Fruit fly (Drosophila melanogaster) whole organism, embryonic: ENCODE measurements around the gene prd1.

Experiments used
- Antp ChIP-seq: fragments of 200-800 bp; sonication (Bioruptor generic); optimal IDR thresholded peaks from 3 replicates; lab custom pipeline; 2016; ENCODE audit warnings: missing biosample characterization, missing genetic modification characterization
- Awh ChIP-seq: fragments of 200-800 bp; sonication (Bioruptor generic); IDR thresholded peaks from 2 replicates; pipeline ENCODE4, ENCODE4 v1.3.6; 2022; ENCODE audit warnings: missing biosample characterization, missing genetic modification characterization
- CG10543 ChIP-seq: fragments of 200-800 bp; sonication (Bioruptor generic); optimal IDR thresholded peaks from 3 replicates; lab custom pipeline; 2017; ENCODE audit warnings: missing biosample characterization, mild to moderate bottlenecking, missing genetic modification characterization, moderate library complexity
- CG11247 ChIP-seq: fragments of 200-800 bp; sonication (Bioruptor generic); IDR thresholded peaks from 2 replicates; pipeline ENCODE4 v1.3.6; 2022; ENCODE audit warnings: missing biosample characterization, missing genetic modification characterization
- CG12299 ChIP-seq: fragments of 200-800 bp; sonication (Bioruptor generic); optimal IDR thresholded peaks from 2 replicates; lab custom pipeline; 2018; ENCODE audit warnings: missing biosample characterization, mild to moderate bottlenecking, missing genetic modification characterization
- CG13287 ChIP-seq: fragments of 200-800 bp; sonication (Bioruptor generic); IDR thresholded peaks from 2 replicates; pipeline ENCODE4 v1.3.6; 2022; ENCODE audit warnings: missing biosample characterization, missing genetic modification characterization; ENCODE audit not compliant: partially characterized antibody
- CG14710 ChIP-seq: fragments of 200-800 bp; sonication (Bioruptor generic); optimal IDR thresholded peaks from 3 replicates; lab custom pipeline; 2019; ENCODE audit warnings: missing biosample characterization, mild to moderate bottlenecking, missing genetic modification characterization, moderate library complexity
- CG15696 ChIP-seq: fragments of 200-800 bp; sonication (Bioruptor generic); optimal IDR thresholded peaks from 2 replicates; lab custom pipeline; 2019; ENCODE audit warnings: missing biosample characterization, mild to moderate bottlenecking, missing genetic modification characterization, moderate library complexity
- CG16779 ChIP-seq: fragments of 200-800 bp; sonication (Bioruptor generic); IDR thresholded peaks from 2 replicates; pipeline ENCODE4 v1.3.6; 2022; ENCODE audit warnings: missing biosample characterization, missing genetic modification characterization
- CG2116 ChIP-seq: fragments of 200-800 bp; sonication (Bioruptor generic); optimal IDR thresholded peaks from 3 replicates; lab custom pipeline; 2018; ENCODE audit warnings: missing biosample characterization, mild to moderate bottlenecking, missing genetic modification characterization
- CG2202 ChIP-seq: fragments of 200-800 bp; sonication (Bioruptor generic); optimal IDR thresholded peaks from 2 replicates; lab custom pipeline; 2018; ENCODE audit warnings: missing biosample characterization, mild to moderate bottlenecking, missing genetic modification characterization
- CG2889 ChIP-seq: fragments of 200-800 bp; sonication (Bioruptor generic); IDR thresholded peaks from 3 replicates; pipeline ENCODE4 v1.3.6; 2022; ENCODE audit warnings: missing biosample characterization, missing genetic modification characterization
- CG32532 ChIP-seq: fragments of 200-800 bp; sonication (Bioruptor generic); IDR thresholded peaks from 2 replicates; pipeline ENCODE4 v1.3.6; 2022; ENCODE audit warnings: missing biosample characterization, missing genetic modification characterization
- CG32767 ChIP-seq: fragments of 200-800 bp; sonication (Bioruptor generic); IDR thresholded peaks from 2 replicates; pipeline ENCODE4 v1.3.6; 2022; ENCODE audit warnings: missing biosample characterization, missing genetic modification characterization
- CG5180 ChIP-seq: fragments of 200-800 bp; sonication (Bioruptor generic); optimal IDR thresholded peaks from 3 replicates; lab custom pipeline; 2017; ENCODE audit warnings: missing biosample characterization, missing genetic modification characterization, mild to moderate bottlenecking, moderate library complexity, missing genetic modification reagents
- CG5245 ChIP-seq: fragments of 200-800 bp; sonication (Bioruptor generic); optimal IDR thresholded peaks from 3 replicates; lab custom pipeline; 2016; ENCODE audit warnings: missing biosample characterization, missing genetic modification characterization
- CG6854 ChIP-seq: fragments of 200-800 bp; sonication (Bioruptor generic); optimal IDR thresholded peaks from 3 replicates; lab custom pipeline; 2017; ENCODE audit warnings: missing biosample characterization, mild to moderate bottlenecking, missing genetic modification characterization
- CG7271 ChIP-seq: fragments of 200-800 bp; sonication (Bioruptor generic); optimal IDR thresholded peaks from 2 replicates; lab custom pipeline; 2018; ENCODE audit warnings: missing biosample characterization, mild to moderate bottlenecking, missing genetic modification characterization, moderate library complexity
- CG7786 ChIP-seq: fragments of 200-800 bp; sonication (Bioruptor generic); optimal IDR thresholded peaks from 2 replicates; lab custom pipeline; 2016; ENCODE audit warnings: missing biosample characterization, missing genetic modification characterization
- CG8388 ChIP-seq: fragments of 200-800 bp; sonication (Bioruptor generic); optimal IDR thresholded peaks from 2 replicates; lab custom pipeline; 2019; ENCODE audit warnings: missing biosample characterization, mild to moderate bottlenecking, missing genetic modification characterization, moderate library complexity
- CG9609 ChIP-seq: fragments of 200-800 bp; sonication (Bioruptor generic); optimal IDR thresholded peaks from 3 replicates; lab custom pipeline; 2016; ENCODE audit warnings: missing biosample characterization, missing genetic modification characterization
- Dref ChIP-seq: fragments of 200-800 bp; sonication (Bioruptor generic); IDR thresholded peaks from 2 replicates; pipeline ENCODE4 v1.3.6; 2022; ENCODE audit warnings: missing biosample characterization, missing genetic modification characterization
- Hey ChIP-seq: fragments of 200-800 bp; sonication (Bioruptor generic); optimal IDR thresholded peaks from 3 replicates; lab custom pipeline; 2018; ENCODE audit warnings: missing biosample characterization, mild to moderate bottlenecking, missing genetic modification characterization
- HmgD ChIP-seq: fragments of 200-800 bp; sonication (Bioruptor generic); optimal IDR thresholded peaks from 3 replicates; lab custom pipeline; 2016; ENCODE audit warnings: missing biosample characterization, missing genetic modification characterization
- Kr ChIP-seq: fragments of 200-800 bp; sonication (Bioruptor generic); optimal IDR thresholded peaks from 2 replicates; lab custom pipeline; 2017; ENCODE audit warnings: missing biosample characterization, mild to moderate bottlenecking, missing genetic modification characterization
- MESR4 ChIP-seq: fragments of 200-800 bp; sonication (Bioruptor generic); optimal IDR thresholded peaks from 2 replicates; lab custom pipeline; 2018; ENCODE audit warnings: missing biosample characterization, mild to moderate bottlenecking, missing genetic modification characterization, moderate library complexity
- Ravus ChIP-seq: fragments of 200-800 bp; sonication (Bioruptor generic); IDR thresholded peaks from 2 replicates; pipeline ENCODE4 v1.3.6; 2022; ENCODE audit warnings: missing biosample characterization, missing genetic modification characterization
- Sox100B ChIP-seq: fragments of 200-800 bp; sonication (Bioruptor generic); optimal IDR thresholded peaks from 3 replicates; lab custom pipeline; 2018; ENCODE audit warnings: missing biosample characterization, mild to moderate bottlenecking, missing genetic modification characterization
- Sry-β ChIP-seq: fragments of 200-800 bp; sonication (Bioruptor generic); optimal IDR thresholded peaks from 2 replicates; lab custom pipeline; 2018; ENCODE audit warnings: missing biosample characterization, mild to moderate bottlenecking, missing genetic modification characterization, moderate library complexity
- Sry-δ ChIP-seq: fragments of 200-800 bp; sonication (Bioruptor generic); optimal IDR thresholded peaks from 2 replicates; lab custom pipeline; 2016; ENCODE audit warnings: missing biosample characterization, missing genetic modification characterization
- Xrp1 ChIP-seq: fragments of 200-800 bp; sonication (Bioruptor generic); IDR thresholded peaks from 2 replicates; pipeline ENCODE4 v1.3.6; 2022; ENCODE audit warnings: missing biosample characterization, missing genetic modification characterization
- ara ChIP-seq: fragments of 200-800 bp; sonication (Bioruptor generic); IDR thresholded peaks from 2 replicates; pipeline ENCODE4 v1.3.6; 2022; ENCODE audit warnings: missing biosample characterization, missing genetic modification characterization
- bcd ChIP-seq: fragments of 200-800 bp; sonication (Bioruptor generic); optimal IDR thresholded peaks from 2 replicates; lab custom pipeline; 2017; ENCODE audit warnings: missing biosample characterization, mild to moderate bottlenecking, missing genetic modification characterization
- chif ChIP-seq, 2 experiments: fragments of 200-800 bp; sonication (Bioruptor generic); optimal IDR thresholded peaks; 3 replicates each; lab custom pipeline; 2016; ENCODE audit warnings: missing biosample characterization in 2 of 2, missing genetic modification characterization in 2 of 2
- chm ChIP-seq: fragments of 200-800 bp; sonication (Bioruptor generic); IDR thresholded peaks from 2 replicates; pipeline ENCODE4 v1.3.6; 2022; ENCODE audit warnings: missing biosample characterization, missing genetic modification characterization
- ci ChIP-seq: fragments of 200-800 bp; sonication (Bioruptor generic); IDR thresholded peaks from 3 replicates; pipeline ENCODE4 v1.3.6; 2022; ENCODE audit warnings: missing biosample characterization, missing genetic modification characterization
- dm ChIP-seq: fragments of 200-800 bp; sonication (Bioruptor generic); optimal IDR thresholded peaks from 3 replicates; lab custom pipeline; 2016; ENCODE audit warnings: missing biosample characterization, missing genetic modification characterization
- ems ChIP-seq: fragments of 200-800 bp; sonication (Bioruptor generic); optimal IDR thresholded peaks from 3 replicates; lab custom pipeline; 2016; ENCODE audit warnings: missing biosample characterization, missing genetic modification characterization
- mam ChIP-seq: fragments of 200-800 bp; sonication (Bioruptor generic); optimal IDR thresholded peaks from 3 replicates; lab custom pipeline; 2016; ENCODE audit warnings: missing biosample characterization, missing genetic modification characterization
- nau ChIP-seq: fragments of 200-800 bp; sonication (Bioruptor generic); optimal IDR thresholded peaks from 3 replicates; lab custom pipeline; 2017; ENCODE audit warnings: missing biosample characterization, mild to moderate bottlenecking, missing genetic modification characterization, missing genetic modification reagents
- oc ChIP-seq: fragments of 200-800 bp; sonication (Bioruptor generic); optimal IDR thresholded peaks from 2 replicates; lab custom pipeline; 2018; ENCODE audit warnings: missing biosample characterization, mild to moderate bottlenecking, missing genetic modification characterization, moderate library complexity
- onecut ChIP-seq: fragments of 200-800 bp; sonication (Bioruptor generic); IDR thresholded peaks from 2 replicates; pipeline ENCODE4 v1.3.6; 2022; ENCODE audit warnings: missing biosample characterization, missing genetic modification characterization
- pb ChIP-seq: fragments of 200-800 bp; sonication (Bioruptor generic); optimal IDR thresholded peaks from 3 replicates; lab custom pipeline; 2016; ENCODE audit warnings: missing biosample characterization, missing genetic modification characterization
- pita ChIP-seq: fragments of 200-800 bp; sonication (Bioruptor generic); optimal IDR thresholded peaks from 2 replicates; lab custom pipeline; 2017; ENCODE audit warnings: missing biosample characterization, mild to moderate bottlenecking, missing genetic modification characterization
- ro ChIP-seq: fragments of 200-800 bp; sonication (Bioruptor generic); IDR thresholded peaks from 2 replicates; pipeline ENCODE4 v1.3.6; 2022; ENCODE audit warnings: missing biosample characterization, missing genetic modification characterization
- sd ChIP-seq: fragments of 200-800 bp; sonication (Bioruptor generic); optimal IDR thresholded peaks from 3 replicates; lab custom pipeline; 2018; ENCODE audit warnings: missing biosample characterization, mild to moderate bottlenecking, missing genetic modification characterization, moderate library complexity
- sim ChIP-seq: fragments of 200-800 bp; sonication (Bioruptor generic); IDR thresholded peaks from 2 replicates; pipeline ENCODE4 v1.3.6; 2022; ENCODE audit warnings: missing biosample characterization, missing genetic modification characterization
- slou ChIP-seq: fragments of 200-800 bp; sonication (Bioruptor generic); optimal IDR thresholded peaks from 3 replicates; lab custom pipeline; 2016; ENCODE audit warnings: missing biosample characterization, missing genetic modification characterization
- tap ChIP-seq: fragments of 200-800 bp; optimal IDR thresholded peaks from 3 replicates; lab custom pipeline; 2019; ENCODE audit warnings: missing biosample characterization, mild to moderate bottlenecking, missing genetic modification characterization, moderate library complexity
- zen ChIP-seq: fragments of 200-800 bp; sonication (Bioruptor generic); optimal IDR thresholded peaks from 3 replicates; lab custom pipeline; 2018; ENCODE audit warnings: missing biosample characterization, mild to moderate bottlenecking, missing genetic modification characterization, moderate library complexity
- zfh2 ChIP-seq: fragments of 200-800 bp; sonication (Bioruptor generic); optimal IDR thresholded peaks from 2 replicates; lab custom pipeline; 2016; ENCODE audit warnings: missing biosample characterization, missing genetic modification characterization

Gene prd1

dm6 chr3R:11780181-11780688 lies 6.6 kb downstream of the prd1 start (continued):
- TF ChIP-seq tap (tag; lab: Kevin White, UChicago) (peak; percentile 84), zfh2 (GFP tag; lab: Kevin White, UChicago) (no peak), Awh (peak; percentile 85), sim (GFP tag; lab: Robert Waterston, UW) (peak; percentile 89), dm (GFP tag; lab: Kevin White, UChicago) (no peak), CG7271 (peak; percentile 94), Antp (GFP tag; lab: Kevin White, UChicago) (no peak), onecut (GFP tag; lab: Robert Waterston, UW) (peak; percentile 90), CG32767 (GFP tag; lab: Robert Waterston, UW) (peak; percentile 83), sd (tag; lab: Kevin White, UChicago) (peak; percentile 10), CG5180 (peak; percentile 79), chm (GFP tag; lab: Robert Waterston, UW) (peak; percentile 93), Kr (GFP tag; lab: Kevin White, UChicago) (peak; percentile 33), CG2202 (tag; lab: Kevin White, UChicago) (peak; percentile 96), pita (GFP tag; lab: Kevin White, UChicago) (no peak), Sry-β (GFP tag; lab: Kevin White, UChicago) (peak; percentile 65), ci (GFP tag; lab: Robert Waterston, UW) (peak; percentile 94), CG14710 (tag; lab: Kevin White, UChicago) (peak; percentile 98), CG5245 (peak; percentile 94), mam (GFP tag; lab: Kevin White, UChicago) (no peak), CG16779 (GFP tag; lab: Robert Waterston, UW) (no peak), nau (GFP tag; lab: Kevin White, UChicago) (peak; percentile 80), Ravus (GFP tag; lab: Robert Waterston, UW) (no peak), Sry-δ (no peak), CG11247 (peak; percentile 59; the same call in 1 of the 2 replicates), CG10543 (GFP tag; lab: Kevin White, UChicago) (no peak), CG15696 (tag; lab: Kevin White, UChicago) (peak; percentile 96), oc (peak; percentile 94), MESR4 (GFP tag; lab: Kevin White, UChicago) (no peak), CG6854 (GFP tag; lab: Kevin White, UChicago) (peak; percentile 39), chif (GFP tag; optimal IDR thresholded peaks at IDR 0.05; lab: Kevin White, UChicago) (peak; percentile 33 to 76), ems (GFP tag; lab: Kevin White, UChicago) (peak; percentile 54), CG8388 (GFP tag; lab: Kevin White, UChicago) (peak; percentile 95), ara (peak; percentile 97), HmgD (no peak), CG2889 (GFP tag; lab: Robert Waterston, UW) (peak; percentile 51; the same call in 1 of the 3 replicates), zen (tag; lab: Kevin White, UChicago) (peak; percentile 97), ro (GFP tag; lab: Robert Waterston, UW) (peak; percentile 75), CG12299 (tag; lab: Kevin White, UChicago) (peak; percentile 80), CG9609 (GFP tag; lab: Kevin White, UChicago) (no peak), CG2116 (GFP tag; lab: Kevin White, UChicago) (peak; percentile 54), Dref (GFP tag; lab: Robert Waterston, UW) (no peak), Hey (tag; lab: Kevin White, UChicago) (no peak), Sox100B (peak; percentile 96), bcd (GFP tag; lab: Kevin White, UChicago) (peak; percentile 92), Xrp1 (GFP tag; lab: Robert Waterston, UW) (peak; percentile 98), slou (GFP tag; lab: Kevin White, UChicago) (peak; percentile 34), CG13287 (GFP tag; lab: Robert Waterston, UW) (no peak), CG7786 (GFP tag; lab: Kevin White, UChicago) (no peak), CG32532 (GFP tag; lab: Robert Waterston, UW) (peak; percentile 31; the same call in 1 of the 2 replicates), pb (GFP tag; lab: Kevin White, UChicago) (no peak)
